Worm (Caenorhabditis elegans) whole organism, midembryonic: Measurements from ENCODE around the gene mnp-1.

Source experiments
- T22C8.4 ChIP-seq: fragments of 200-800 bp; sonication (Bioruptor generic); IDR thresholded peaks from 2 replicates; pipeline ENCODE4 v1.3.6; 2022; ENCODE audit warnings: missing genetic modification characterization, missing compliant biosample characterization
- cog-1 ChIP-seq: sonication (generic microtip); optimal IDR thresholded peaks from 2 replicates; lab custom pipeline; 2016; ENCODE audit warnings: missing genetic modification characterization, missing compliant biosample characterization
- flt-1 ChIP-seq: fragments of 200-800 bp; sonication (Bioruptor generic); IDR thresholded peaks from 2 replicates; pipeline ENCODE4 v1.3.6; 2022; ENCODE audit warnings: missing genetic modification characterization, missing compliant biosample characterization
- klf-2 ChIP-seq: fragments of 200-800 bp; sonication (Bioruptor generic); conservative IDR thresholded peaks from 2 replicates; pipeline ENCODE4 v1.3.6; 2022; ENCODE audit warnings: missing genetic modification reagents, missing genetic modification characterization, missing compliant biosample characterization
- med-1 ChIP-seq: sonication (generic microtip); optimal IDR thresholded peaks from 2 replicates; lab custom pipeline; 2017; ENCODE audit warnings: missing genetic modification characterization, mild to moderate bottlenecking, missing compliant biosample characterization, antibody characterized with exemption, missing genetic modification reagents; ENCODE audit not compliant: insufficient read depth
- ref-1 ChIP-seq: fragments of 200-800 bp; sonication (Bioruptor generic); conservative IDR thresholded peaks from 2 replicates; pipeline ENCODE4 v1.3.6; 2022; ENCODE audit warnings: missing genetic modification reagents, missing genetic modification characterization, missing compliant biosample characterization
- tab-1 ChIP-seq: fragments of 200-800 bp; sonication (Bioruptor generic); IDR thresholded peaks from 2 replicates; pipeline ENCODE4 v1.3.6; 2022; ENCODE audit warnings: missing genetic modification characterization, missing compliant biosample characterization
- ztf-23 ChIP-seq: fragments of 200-800 bp; sonication (Bioruptor generic); IDR thresholded peaks from 2 replicates; pipeline ENCODE4 v1.3.6; 2022; ENCODE audit warnings: missing genetic modification reagents, missing genetic modification characterization, missing compliant biosample characterization
- ztf-29 ChIP-seq: fragments of 200-800 bp; sonication (Bioruptor generic); IDR thresholded peaks from 2 replicates; pipeline ENCODE4 v1.3.6; 2022; ENCODE audit warnings: missing genetic modification reagents, missing genetic modification characterization, missing compliant biosample characterization

Gene mnp-1

ce11 chrIII:4408251-4408650, 51.9 kb downstream of the mnp-1 start, which contains the start of gene gpch-1:
Gene gpch-1 (plus strand): TSS chrIII:4408551.
- TF ChIP-seq klf-2 (GFP tag; lab: Robert Waterston, UW) = no peak
- no peak for TF ChIP-seq flt-1 (GFP tag; lab: Robert Waterston, UW)
- no peak for TF ChIP-seq med-1 (GFP tag; lab: Kevin White, UChicago)
- no peak for TF ChIP-seq cog-1
- no peak for TF ChIP-seq ztf-29 (GFP tag; lab: Robert Waterston, UW)
- TF ChIP-seq ztf-23 (GFP tag; lab: Robert Waterston, UW) = no peak
- no peak for TF ChIP-seq ref-1
- no peak for TF ChIP-seq tab-1 (GFP tag; lab: Robert Waterston, UW)
- TF ChIP-seq T22C8.4 (GFP tag; lab: Robert Waterston, UW) = no peak

DNA sequence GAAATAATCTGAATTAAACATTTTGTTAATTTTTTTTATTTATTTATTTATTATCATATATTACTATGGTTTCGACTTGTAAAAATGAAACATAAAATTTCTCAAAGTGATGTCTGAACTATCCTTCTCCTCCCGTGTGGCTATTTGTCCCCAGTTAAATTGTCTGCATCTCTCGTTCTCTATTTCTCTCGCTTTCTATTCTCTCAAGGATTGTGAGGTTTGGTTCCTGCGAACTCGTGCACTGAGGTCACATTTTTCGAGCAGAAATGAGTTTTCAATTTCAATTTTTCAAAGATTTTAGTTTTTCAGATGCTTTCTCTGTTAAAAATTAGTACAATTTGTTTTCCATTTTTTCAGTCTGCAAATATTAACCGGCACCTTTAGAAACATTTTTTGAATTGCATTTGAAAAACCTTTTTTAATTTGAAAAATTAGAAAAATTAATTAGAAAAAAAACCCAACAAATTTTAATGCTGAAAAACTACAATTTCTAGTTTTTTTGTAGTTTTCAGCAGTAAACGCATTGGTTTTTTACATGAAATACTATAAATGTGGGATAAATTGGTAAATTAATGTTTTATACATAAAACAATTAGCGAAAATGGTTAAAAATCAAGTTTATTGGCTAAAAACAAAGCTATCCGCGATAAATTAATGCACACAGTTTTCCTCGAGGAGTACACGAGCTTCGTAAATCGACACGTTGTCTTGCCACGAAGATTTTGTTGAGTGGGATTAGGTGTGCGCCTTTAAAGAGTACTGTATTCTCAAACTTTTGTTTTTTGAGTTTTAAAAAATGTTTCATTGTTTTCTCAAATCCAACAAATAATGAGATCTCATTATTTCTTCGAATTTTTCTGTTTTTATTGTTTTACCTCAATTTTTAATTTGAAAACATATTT, 56.0 kb downstream of the mnp-1 start:
- TF ChIP-seq tab-1 (GFP tag; lab: Robert Waterston, UW) = no peak
- TF ChIP-seq cog-1 = no peak
- TF ChIP-seq ztf-29 (GFP tag; lab: Robert Waterston, UW) = no peak
- no peak for TF ChIP-seq ztf-23 (GFP tag; lab: Robert Waterston, UW)
- TF ChIP-seq T22C8.4 (GFP tag; lab: Robert Waterston, UW) = no peak
- no peak for TF ChIP-seq med-1 (GFP tag; lab: Kevin White, UChicago)
- no peak for TF ChIP-seq flt-1 (GFP tag; lab: Robert Waterston, UW)
- no peak for TF ChIP-seq klf-2 (GFP tag; lab: Robert Waterston, UW)
- no peak for TF ChIP-seq ref-1

DNA sequence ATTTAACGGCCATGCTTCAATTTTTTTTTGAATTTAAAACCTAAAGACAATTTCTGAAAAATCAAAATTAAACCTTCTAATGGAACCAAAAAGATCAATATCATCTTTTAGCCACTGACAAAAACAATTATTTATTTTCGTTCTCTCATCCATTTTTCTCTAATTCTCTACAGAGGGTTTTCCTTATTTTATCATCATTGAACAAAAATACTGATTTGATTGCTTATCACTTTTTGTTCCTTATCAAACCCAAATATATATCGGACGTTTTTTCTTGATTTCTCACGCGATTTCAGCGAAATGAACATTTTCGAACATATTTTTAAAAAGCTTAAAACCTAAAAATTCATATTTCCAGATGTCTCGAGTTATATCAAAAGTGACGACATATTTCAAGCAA, 56.7 kb downstream of the mnp-1 start, which contains the start of gene mpc-1:
mpc-1 (plus strand) TSS at position 359 of the 400 bp plus-strand sequence.
- no peak for TF ChIP-seq flt-1 (GFP tag; lab: Robert Waterston, UW)
- no peak for TF ChIP-seq klf-2 (GFP tag; lab: Robert Waterston, UW)
- TF ChIP-seq ztf-23 (GFP tag; lab: Robert Waterston, UW) = no peak
- no peak for TF ChIP-seq T22C8.4 (GFP tag; lab: Robert Waterston, UW)
- no peak for TF ChIP-seq med-1 (GFP tag; lab: Kevin White, UChicago)
- TF ChIP-seq cog-1 = no peak
- no peak for TF ChIP-seq ref-1
- no peak for TF ChIP-seq tab-1 (GFP tag; lab: Robert Waterston, UW)
- no peak for TF ChIP-seq ztf-29 (GFP tag; lab: Robert Waterston, UW)

ce11 chrIII:4414041-4414440, 57.6 kb downstream of the mnp-1 start:
- peak; percentile 64 for TF ChIP-seq T22C8.4 (GFP tag; lab: Robert Waterston, UW)
- peak; percentile 77 for TF ChIP-seq ztf-23 (GFP tag; lab: Robert Waterston, UW)
- peak; percentile 64 for TF ChIP-seq ref-1
- peak; percentile 80 for TF ChIP-seq tab-1 (GFP tag; lab: Robert Waterston, UW)
- TF ChIP-seq klf-2 (GFP tag; lab: Robert Waterston, UW) = peak; percentile 68
- peak; percentile 84 for TF ChIP-seq flt-1 (GFP tag; lab: Robert Waterston, UW)
